Worm (Caenorhabditis elegans): ENCODE results near the gene M176.10.
A peak's percentile ranks its signal among the peaks of the same experiment; 100 is the strongest.

M176.10 gene

ce11 chrII:9378174-9378573 is 47.8 kb downstream of the M176.10 start:
- TF ChIP-seq pqm-1 (tag; optimal IDR thresholded peaks at IDR 0.05) (peak; percentile 26), nhr-76 (tag; optimal IDR thresholded peaks at IDR 0.05) (no peak), daf-16 (GFP tag; optimal IDR thresholded peaks at IDR 0.05) (no peak), daf-16 (tag; optimal IDR thresholded peaks at IDR 0.05) (peak; percentile 72)

ce11 chrII:9377158-9377557 is 48.8 kb downstream of the M176.10 start, which contains the start of gene C06C3.10:
C06C3.10 (minus strand) TSS chrII:9377258.
- TF ChIP-seq pqm-1 (tag; optimal IDR thresholded peaks at IDR 0.05) (no peak), nhr-42 (GFP tag; IDR thresholded peaks at IDR 0.05) (no peak), hmg-1.1 (GFP tag; IDR thresholded peaks at IDR 0.05) (no peak), nhr-102 (tag; optimal IDR thresholded peaks at IDR 0.05) (no peak), unc-62 (GFP tag; optimal IDR thresholded peaks at IDR 0.05 in 1 of 2) (no peak), unc-62 (tag; optimal IDR thresholded peaks at IDR 0.05) (no peak), attf-4 (tag; optimal IDR thresholded peaks at IDR 0.05) (no peak), F26F4.8 (GFP tag; conservative IDR thresholded peaks at IDR 0.05) (no peak), nhr-6 (tag; optimal IDR thresholded peaks at IDR 0.05) (no peak), rbr-2 (tag; optimal IDR thresholded peaks at IDR 0.05) (no peak), dpl-1 (GFP tag; optimal IDR thresholded peaks at IDR 0.05) (no peak), dmd-6 (GFP tag; IDR thresholded peaks at IDR 0.05) (no peak)

ce11 chrII:9374807-9375206 is 51.2 kb downstream of the M176.10 start, which contains the start of gene C06C3.12:
C06C3.12 (plus strand) TSS chrII:9375107.
- TF ChIP-seq nhr-102 (tag; optimal IDR thresholded peaks at IDR 0.05) = no peak
- no peak for TF ChIP-seq F26F4.8 (GFP tag; conservative IDR thresholded peaks at IDR 0.05)
- TF ChIP-seq daf-16 (GFP tag; optimal IDR thresholded peaks at IDR 0.05) = no peak
- peak; percentile 43 for TF ChIP-seq daf-16 (tag; optimal IDR thresholded peaks at IDR 0.05)
- no peak for TF ChIP-seq egl-27 (tag; optimal IDR thresholded peaks at IDR 0.05)

All from whole organism, L4 larva.